Fruit fly (Drosophila melanogaster) whole organism, embryonic: ENCODE measurements around the gene CG7320.
A peak's percentile ranks its signal among the peaks of the same experiment; 100 is the strongest.

Source experiments
- Aef1 ChIP-seq: fragments of 200-800 bp; sonication (Bioruptor generic); IDR thresholded peaks from 3 replicates; pipeline ENCODE4 v1.3.6; 2022; ENCODE audit warnings: missing biosample characterization, missing genetic modification characterization
- CG10431 ChIP-seq: fragments of 200-800 bp; sonication (Bioruptor generic); optimal IDR thresholded peaks from 3 replicates; lab custom pipeline; 2018; ENCODE audit warnings: missing biosample characterization, mild to moderate bottlenecking, missing genetic modification characterization
- CG10543 ChIP-seq: fragments of 200-800 bp; sonication (Bioruptor generic); optimal IDR thresholded peaks from 3 replicates; lab custom pipeline; 2017; ENCODE audit warnings: missing biosample characterization, mild to moderate bottlenecking, missing genetic modification characterization, moderate library complexity
- CG10654 ChIP-seq: fragments of 200-800 bp; sonication (Bioruptor generic); optimal IDR thresholded peaks from 2 replicates; lab custom pipeline; 2016; ENCODE audit warnings: missing biosample characterization, missing genetic modification characterization
- CG12744 ChIP-seq: fragments of 200-800 bp; sonication (Bioruptor generic); optimal IDR thresholded peaks from 2 replicates; lab custom pipeline; 2016; ENCODE audit warnings: missing biosample characterization, missing genetic modification characterization
- CG14014 ChIP-seq: fragments of 200-800 bp; sonication (Bioruptor generic); IDR thresholded peaks from 2 replicates; pipeline ENCODE4 v1.3.6; 2022; ENCODE audit warnings: missing biosample characterization, missing genetic modification characterization
- CG14860 ChIP-seq: fragments of 200-800 bp; sonication (Bioruptor generic); IDR thresholded peaks from 3 replicates; pipeline ENCODE4 v1.3.6; 2022; ENCODE audit warnings: missing biosample characterization, missing genetic modification characterization; ENCODE audit not compliant: partially characterized antibody
- CG15011 ChIP-seq: fragments of 200-800 bp; sonication (Bioruptor generic); optimal IDR thresholded peaks from 3 replicates; lab custom pipeline; 2018; ENCODE audit warnings: missing biosample characterization, mild to moderate bottlenecking, missing genetic modification characterization
- CG1832 ChIP-seq: fragments of 200-800 bp; sonication (Bioruptor generic); optimal IDR thresholded peaks from 2 replicates; lab custom pipeline; 2017; ENCODE audit warnings: missing biosample characterization, mild to moderate bottlenecking, missing genetic modification characterization, inconsistent platforms
- CG2120 ChIP-seq: fragments of 200-800 bp; sonication (Bioruptor generic); optimal IDR thresholded peaks from 3 replicates; lab custom pipeline; 2016; ENCODE audit warnings: missing biosample characterization, missing genetic modification characterization
- CG31441 ChIP-seq: fragments of 200-800 bp; sonication (Bioruptor generic); IDR thresholded peaks from 2 replicates; pipeline ENCODE4 v1.3.6; 2022; ENCODE audit warnings: missing biosample characterization, missing genetic modification characterization
- CG32767 ChIP-seq: fragments of 200-800 bp; sonication (Bioruptor generic); IDR thresholded peaks from 2 replicates; pipeline ENCODE4 v1.3.6; 2022; ENCODE audit warnings: missing biosample characterization, missing genetic modification characterization
- CG34224 ChIP-seq: fragments of 200-800 bp; sonication (Bioruptor generic); IDR thresholded peaks from 3 replicates; pipeline ENCODE4 v1.3.6; 2022; ENCODE audit warnings: missing biosample characterization, missing genetic modification characterization; ENCODE audit not compliant: partially characterized antibody
- CG3995 ChIP-seq: fragments of 200-800 bp; sonication (Bioruptor generic); optimal IDR thresholded peaks from 3 replicates; lab custom pipeline; 2016; ENCODE audit warnings: missing biosample characterization, missing genetic modification characterization
- CG42726 ChIP-seq: fragments of 200-800 bp; sonication (Bioruptor generic); IDR thresholded peaks from 2 replicates; pipeline ENCODE4 v1.3.6; 2022; ENCODE audit warnings: missing biosample characterization, missing genetic modification characterization; ENCODE audit not compliant: partially characterized antibody
- CG4360 ChIP-seq: fragments of 200-800 bp; sonication (Bioruptor generic); IDR thresholded peaks from 2 replicates; pipeline ENCODE4 v1.3.6; 2022; ENCODE audit warnings: missing biosample characterization, missing genetic modification characterization
- CG43689 ChIP-seq: fragments of 200-800 bp; sonication (Bioruptor generic); IDR thresholded peaks from 2 replicates; pipeline ENCODE4 v1.3.6; 2022; ENCODE audit warnings: missing biosample characterization, missing genetic modification characterization
- CG5180 ChIP-seq: fragments of 200-800 bp; sonication (Bioruptor generic); optimal IDR thresholded peaks from 3 replicates; lab custom pipeline; 2017; ENCODE audit warnings: missing biosample characterization, missing genetic modification characterization, mild to moderate bottlenecking, moderate library complexity, missing genetic modification reagents
- CG5953 ChIP-seq: fragments of 200-800 bp; sonication (Bioruptor generic); IDR thresholded peaks from 2 replicates; pipeline ENCODE4 v1.3.6; 2022; ENCODE audit warnings: missing biosample characterization, missing genetic modification characterization
- CG6254 ChIP-seq: fragments of 200-800 bp; sonication (Bioruptor generic); optimal IDR thresholded peaks from 3 replicates; lab custom pipeline; 2017; ENCODE audit warnings: mild to moderate bottlenecking, missing biosample characterization, missing genetic modification reagents, missing genetic modification characterization
- CG6654 ChIP-seq: fragments of 200-800 bp; sonication (Bioruptor generic); optimal IDR thresholded peaks from 2 replicates; lab custom pipeline; 2017; ENCODE audit warnings: missing biosample characterization, mild to moderate bottlenecking, missing genetic modification characterization
- CG6683 ChIP-seq: fragments of 200-800 bp; sonication (Bioruptor generic); optimal IDR thresholded peaks from 2 replicates; lab custom pipeline; 2017; ENCODE audit warnings: missing biosample characterization, mild to moderate bottlenecking, missing genetic modification characterization, missing genetic modification reagents
- CG6854 ChIP-seq: fragments of 200-800 bp; sonication (Bioruptor generic); optimal IDR thresholded peaks from 3 replicates; lab custom pipeline; 2017; ENCODE audit warnings: missing biosample characterization, mild to moderate bottlenecking, missing genetic modification characterization
- CG7786 ChIP-seq: fragments of 200-800 bp; sonication (Bioruptor generic); optimal IDR thresholded peaks from 2 replicates; lab custom pipeline; 2016; ENCODE audit warnings: missing biosample characterization, missing genetic modification characterization
- CG7928 ChIP-seq: fragments of 200-800 bp; sonication (Bioruptor generic); optimal IDR thresholded peaks from 2 replicates; lab custom pipeline; 2017; ENCODE audit warnings: missing biosample characterization, mild to moderate bottlenecking, missing genetic modification characterization
- CG9932 ChIP-seq: fragments of 200-800 bp; sonication (Bioruptor generic); IDR thresholded peaks from 2 replicates; pipeline ENCODE4 v1.3.6; 2022; ENCODE audit warnings: missing biosample characterization, missing genetic modification characterization
- CTCF ChIP-seq: fragments of 200-800 bp; sonication (Bioruptor generic); optimal IDR thresholded peaks from 2 replicates; lab custom pipeline; 2017; ENCODE audit warnings: missing biosample characterization, mild to moderate bottlenecking, missing genetic modification characterization, moderate library complexity
- Fer2 ChIP-seq: fragments of 200-800 bp; sonication (Bioruptor generic); optimal IDR thresholded peaks from 2 replicates; lab custom pipeline; 2018; ENCODE audit warnings: missing biosample characterization, mild to moderate bottlenecking, missing genetic modification characterization, moderate library complexity
- GATAe ChIP-seq: fragments of 200-800 bp; sonication (Bioruptor generic); conservative IDR thresholded peaks from 2 replicates; pipeline ENCODE4 v1.3.6; 2022; ENCODE audit warnings: missing biosample characterization, missing genetic modification characterization
- Hmr ChIP-seq: fragments of 200-800 bp; sonication (Bioruptor generic); optimal IDR thresholded peaks from 3 replicates; lab custom pipeline; 2017; ENCODE audit warnings: mild to moderate bottlenecking, missing biosample characterization, missing genetic modification reagents, missing genetic modification characterization
- Sry-β ChIP-seq: fragments of 200-800 bp; sonication (Bioruptor generic); optimal IDR thresholded peaks from 2 replicates; lab custom pipeline; 2018; ENCODE audit warnings: missing biosample characterization, mild to moderate bottlenecking, missing genetic modification characterization, moderate library complexity
- abd-A ChIP-seq: fragments of 200-800 bp; sonication (Bioruptor generic); optimal IDR thresholded peaks from 3 replicates; lab custom pipeline; 2019; ENCODE audit warnings: missing biosample characterization, mild to moderate bottlenecking, missing genetic modification characterization, moderate library complexity
- ash1 ChIP-seq: fragments of 200-800 bp; sonication (Bioruptor generic); optimal IDR thresholded peaks from 2 replicates; lab custom pipeline; 2018; ENCODE audit warnings: missing biosample characterization, mild to moderate bottlenecking, missing genetic modification characterization
- ci ChIP-seq: fragments of 200-800 bp; sonication (Bioruptor generic); IDR thresholded peaks from 3 replicates; pipeline ENCODE4 v1.3.6; 2022; ENCODE audit warnings: missing biosample characterization, missing genetic modification characterization
- dm ChIP-seq: fragments of 200-800 bp; sonication (Bioruptor generic); optimal IDR thresholded peaks from 3 replicates; lab custom pipeline; 2016; ENCODE audit warnings: missing biosample characterization, missing genetic modification characterization
- ewg ChIP-seq: fragments of 200-800 bp; sonication (Bioruptor generic); optimal IDR thresholded peaks from 3 replicates; lab custom pipeline; 2017; ENCODE audit warnings: mild to moderate bottlenecking, missing biosample characterization, missing genetic modification reagents, missing genetic modification characterization
- exex ChIP-seq: fragments of 200-800 bp; sonication (Bioruptor generic); optimal IDR thresholded peaks from 4 replicates; lab custom pipeline; 2018; ENCODE audit warnings: missing biosample characterization, mild to moderate bottlenecking, missing genetic modification characterization, moderate library complexity
- ind ChIP-seq: fragments of 200-800 bp; sonication (Bioruptor generic); optimal IDR thresholded peaks from 3 replicates; lab custom pipeline; 2016; ENCODE audit warnings: missing biosample characterization, missing genetic modification characterization
- inv ChIP-seq: fragments of 200-800 bp; sonication (Bioruptor generic); IDR thresholded peaks from 2 replicates; pipeline ENCODE4 v1.3.6; 2022; ENCODE audit warnings: missing biosample characterization, missing genetic modification characterization; ENCODE audit not compliant: partially characterized antibody
- maf-S ChIP-seq: fragments of 200-800 bp; sonication (Bioruptor generic); optimal IDR thresholded peaks from 2 replicates; lab custom pipeline; 2016; ENCODE audit warnings: missing biosample characterization, missing genetic modification characterization
- nom ChIP-seq: fragments of 200-800 bp; sonication (Bioruptor generic); optimal IDR thresholded peaks from 2 replicates; lab custom pipeline; 2017; ENCODE audit warnings: missing biosample characterization, missing genetic modification characterization, mild to moderate bottlenecking, moderate library complexity, missing genetic modification reagents
- psq ChIP-seq: fragments of 200-800 bp; sonication (Bioruptor generic); optimal IDR thresholded peaks from 2 replicates; lab custom pipeline; 2017; ENCODE audit warnings: missing biosample characterization, missing genetic modification characterization
- pum ChIP-seq: fragments of 200-800 bp; sonication (Bioruptor generic); optimal IDR thresholded peaks from 2 replicates; lab custom pipeline; 2016; ENCODE audit warnings: missing biosample characterization, missing genetic modification characterization
- pzg ChIP-seq: fragments of 200-800 bp; sonication (Bioruptor generic); optimal IDR thresholded peaks from 3 replicates; lab custom pipeline; 2018; ENCODE audit warnings: missing biosample characterization, mild to moderate bottlenecking, missing genetic modification characterization, moderate library complexity
- sim ChIP-seq: fragments of 200-800 bp; sonication (Bioruptor generic); IDR thresholded peaks from 2 replicates; pipeline ENCODE4 v1.3.6; 2022; ENCODE audit warnings: missing biosample characterization, missing genetic modification characterization
- sr ChIP-seq: fragments of 200-800 bp; sonication (Bioruptor generic); IDR thresholded peaks from 3 replicates; pipeline ENCODE4 v1.3.6; 2022; ENCODE audit warnings: missing biosample characterization, missing genetic modification characterization
- stwl ChIP-seq: fragments of 200-800 bp; sonication (Bioruptor generic); optimal IDR thresholded peaks from 3 replicates; lab custom pipeline; 2018; ENCODE audit warnings: missing biosample characterization, mild to moderate bottlenecking, missing genetic modification characterization, moderate library complexity
- zf30C ChIP-seq: fragments of 200-800 bp; sonication (Bioruptor generic); optimal IDR thresholded peaks from 3 replicates; lab custom pipeline; 2018; ENCODE audit warnings: missing biosample characterization, mild to moderate bottlenecking, missing genetic modification characterization

Gene CG7320

DNA sequence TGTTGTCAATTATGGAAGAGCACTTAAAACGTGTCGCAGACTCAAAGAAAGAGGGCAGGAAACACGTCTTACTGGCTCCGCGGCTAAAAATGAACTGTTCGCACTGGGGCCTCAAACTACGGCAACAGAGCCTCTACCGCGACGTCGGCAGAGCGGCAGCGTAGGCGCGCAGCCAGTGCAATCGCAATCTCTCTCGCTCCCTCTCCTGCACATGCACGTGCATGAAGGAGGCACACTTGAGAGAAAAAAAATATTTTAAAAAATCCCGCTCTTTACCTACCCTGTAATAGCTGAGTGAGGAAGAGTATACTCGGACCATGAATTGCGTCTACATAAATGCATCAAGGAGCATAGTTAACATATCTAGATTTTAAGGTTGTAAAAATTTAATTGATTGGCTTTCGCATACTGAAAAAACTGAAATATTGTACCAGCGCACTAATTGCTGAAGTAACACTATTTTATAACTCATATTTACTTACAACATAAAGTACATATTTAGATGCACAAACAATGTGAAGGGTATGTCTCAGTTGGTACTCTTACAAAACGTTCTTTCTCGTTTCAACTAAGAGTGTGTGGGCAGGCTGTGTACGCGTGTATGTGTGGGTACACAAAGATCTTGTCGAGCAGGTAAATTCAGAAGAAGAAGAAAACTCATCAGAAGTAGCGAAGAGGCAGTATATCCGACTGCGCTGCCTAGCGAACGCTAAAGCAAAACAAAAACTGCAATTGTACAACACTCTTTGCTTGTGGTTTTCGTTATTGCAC, 15.6 kb upstream of the CG7320 start, which contains the start of gene hid (continued):
- TF ChIP-seq ewg (GFP tag; lab: Kevin White, UChicago) (peak; percentile 71), sr (peak; percentile 43; the same call in 1 of the 3 replicates), CG15011 (GFP tag; lab: Kevin White, UChicago) (peak; percentile 51), CG9932 (GFP tag; lab: Robert Waterston, UW) (peak; percentile 67), ash1 (GFP tag; lab: Kevin White, UChicago) (no peak), Aef1 (peak; percentile 76), CG6254 (GFP tag; lab: Kevin White, UChicago) (peak; percentile 69), CG5953 (GFP tag; lab: Robert Waterston, UW) (peak; percentile 57; the same call in 1 of the 2 replicates), dm (GFP tag; lab: Kevin White, UChicago) (peak; percentile 73), exex (tag; lab: Kevin White, UChicago) (no peak), CG14860 (GFP tag; lab: Robert Waterston, UW) (no peak), Fer2 (tag; lab: Kevin White, UChicago) (peak; percentile 47), zf30C (no peak), CG10543 (GFP tag; lab: Kevin White, UChicago) (peak; percentile 76), CG14014 (GFP tag; lab: Robert Waterston, UW) (peak; percentile 76), CG10654 (GFP tag; lab: Kevin White, UChicago) (peak; percentile 81), ci (peak; percentile 70; the same call in 1 of the 3 replicates), inv (no peak), pzg (no peak), stwl (peak; percentile 16), CG6654 (GFP tag; lab: Kevin White, UChicago) (peak; percentile 26), sim (GFP tag; lab: Robert Waterston, UW) (no peak; the same call in 1 of the 2 replicates), CG3995 (GFP tag; lab: Kevin White, UChicago) (peak; percentile 17), CG4360 (0 out of 2 replicates have a peak, but pooled peaks have one; percentile 16), Hmr (GFP tag; lab: Kevin White, UChicago) (peak; percentile 71), CG6854 (peak; percentile 16), CG10431 (GFP tag; lab: Kevin White, UChicago) (peak; percentile 62), CG31441 (GFP tag; lab: Robert Waterston, UW) (peak; percentile 89), CG12744 (peak; percentile 54), psq (GFP tag; lab: Kevin White, UChicago) (peak; percentile 82), maf-S (GFP tag; lab: Kevin White, UChicago) (peak; percentile 55), pum (peak; percentile 88), CG5180 (GFP tag; lab: Kevin White, UChicago) (peak; percentile 61), CG43689 (GFP tag; lab: Robert Waterston, UW) (0 out of 2 replicates have a peak, but pooled peaks have one; percentile 34), CG1832 (GFP tag; lab: Kevin White, UChicago) (peak; percentile 35), CTCF (peak; percentile 23), nom (peak; percentile 82), CG7786 (peak; percentile 79), GATAe (peak; percentile 44), CG32767 (GFP tag; lab: Robert Waterston, UW) (peak; percentile 84; the same call in 1 of the 2 replicates), CG2120 (GFP tag; lab: Kevin White, UChicago) (peak; percentile 69), CG42726 (no peak), abd-A (tag; lab: Kevin White, UChicago) (peak; percentile 37), CG6683 (GFP tag; lab: Kevin White, UChicago) (peak; percentile 21), ind (GFP tag; lab: Kevin White, UChicago) (peak; percentile 83), Sry-β (GFP tag; lab: Kevin White, UChicago) (peak; percentile 48), CG7928 (GFP tag; lab: Kevin White, UChicago) (no peak), CG34224 (GFP tag; lab: Robert Waterston, UW) (no peak)
